Worm (Caenorhabditis elegans): ENCODE measurements around the gene C17B7.14.

DNA sequence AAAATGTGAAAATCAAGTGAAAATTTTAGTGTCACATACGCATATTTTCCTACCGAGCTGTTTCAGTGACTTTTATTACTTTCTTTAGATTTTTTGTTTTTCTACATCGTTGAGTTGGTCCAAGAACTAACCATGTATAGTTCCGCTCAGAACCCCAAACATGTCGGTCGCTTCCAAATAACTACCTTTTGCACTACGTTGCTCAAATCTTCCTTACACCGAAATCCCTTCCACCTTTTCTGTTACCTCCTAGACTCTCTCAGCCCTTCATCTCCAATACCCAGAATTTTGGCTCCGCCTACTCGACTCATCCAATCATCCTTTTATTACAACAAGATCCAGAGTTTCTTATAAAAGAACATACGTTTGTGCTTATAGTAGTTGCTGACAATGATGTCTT is 35.7 kb downstream of the C17B7.14 start, which contains the start of gene F35F10.5:
- no peak for TF ChIP-seq ttx-3 (tag; optimal IDR thresholded peaks at IDR 0.05)
- no peak for TF ChIP-seq unc-55 (GFP tag; optimal IDR thresholded peaks at IDR 0.05)
- no peak for TF ChIP-seq syd-9 (tag; optimal IDR thresholded peaks at IDR 0.05)
- TF ChIP-seq ceh-6 (GFP tag; optimal IDR thresholded peaks at IDR 0.05) = no peak
- no peak for TF ChIP-seq pag-3 (tag; optimal IDR thresholded peaks at IDR 0.05; ENCODE audit: borderline replicate concordance)
- TF ChIP-seq T23F11.4 (GFP tag; optimal IDR thresholded peaks at IDR 0.05) = no peak
